Fruit fly (Drosophila melanogaster) whole organism, embryonic: ENCODE measurements around the gene CG9775.

Experiments used
- CG10431 ChIP-seq: fragments of 200-800 bp; sonication (Bioruptor generic); optimal IDR thresholded peaks from 3 replicates; lab custom pipeline; 2018; ENCODE audit warnings: missing biosample characterization, mild to moderate bottlenecking, missing genetic modification characterization
- CG10979 ChIP-seq: fragments of 200-800 bp; sonication (Bioruptor generic); optimal IDR thresholded peaks from 2 replicates; lab custom pipeline; 2018; ENCODE audit warnings: missing biosample characterization, mild to moderate bottlenecking, missing genetic modification characterization, moderate library complexity
- CG12219 ChIP-seq: fragments of 200-800 bp; sonication (Bioruptor generic); optimal IDR thresholded peaks from 3 replicates; lab custom pipeline; 2018; ENCODE audit warnings: missing biosample characterization, mild to moderate bottlenecking, missing genetic modification characterization
- CG12744 ChIP-seq: fragments of 200-800 bp; sonication (Bioruptor generic); optimal IDR thresholded peaks from 2 replicates; lab custom pipeline; 2016; ENCODE audit warnings: missing biosample characterization, missing genetic modification characterization
- CG14667 ChIP-seq: fragments of 200-800 bp; sonication (Bioruptor generic); IDR thresholded peaks from 2 replicates; pipeline ENCODE4 v1.3.6; 2022; ENCODE audit warnings: missing biosample characterization, missing genetic modification characterization
- CG14965 ChIP-seq: fragments of 200-800 bp; sonication (Bioruptor generic); optimal IDR thresholded peaks from 2 replicates; lab custom pipeline; 2016; ENCODE audit warnings: missing biosample characterization, missing genetic modification characterization, borderline replicate concordance
- CG15479 ChIP-seq: fragments of 200-800 bp; sonication (Bioruptor generic); optimal IDR thresholded peaks from 3 replicates; lab custom pipeline; 2019; ENCODE audit warnings: missing biosample characterization, mild to moderate bottlenecking, missing genetic modification characterization, moderate library complexity
- CG17186 ChIP-seq: fragments of 200-800 bp; sonication (Bioruptor generic); optimal IDR thresholded peaks from 3 replicates; lab custom pipeline; 2017; ENCODE audit warnings: missing biosample characterization, missing genetic modification reagents, missing genetic modification characterization
- CG17612 ChIP-seq: fragments of 200-800 bp; sonication (Bioruptor generic); IDR thresholded peaks from 2 replicates; pipeline ENCODE4 v1.3.6; 2022; ENCODE audit warnings: missing biosample characterization, missing genetic modification characterization
- CG17829 ChIP-seq: fragments of 200-800 bp; optimal IDR thresholded peaks from 2 replicates; lab custom pipeline; 2019; ENCODE audit warnings: missing biosample characterization, mild to moderate bottlenecking, missing genetic modification characterization, moderate library complexity
- CG17912 ChIP-seq: fragments of 200-800 bp; sonication (Bioruptor generic); optimal IDR thresholded peaks from 2 replicates; lab custom pipeline; 2018; ENCODE audit warnings: missing biosample characterization, mild to moderate bottlenecking, missing genetic modification characterization
- CG18476 ChIP-seq: fragments of 200-800 bp; sonication (Bioruptor generic); optimal IDR thresholded peaks from 2 replicates; lab custom pipeline; 2016; ENCODE audit warnings: missing biosample characterization, mild to moderate bottlenecking, missing genetic modification characterization
- CG31365 ChIP-seq: fragments of 200-800 bp; sonication (Bioruptor generic); optimal IDR thresholded peaks from 2 replicates; lab custom pipeline; 2018; ENCODE audit warnings: missing biosample characterization, mild to moderate bottlenecking, missing genetic modification characterization
- CG3163 ChIP-seq: fragments of 200-800 bp; sonication (Bioruptor generic); optimal IDR thresholded peaks from 3 replicates; lab custom pipeline; 2016; ENCODE audit warnings: missing biosample characterization, missing genetic modification characterization
- CG32767 ChIP-seq: fragments of 200-800 bp; sonication (Bioruptor generic); IDR thresholded peaks from 2 replicates; pipeline ENCODE4 v1.3.6; 2022; ENCODE audit warnings: missing biosample characterization, missing genetic modification characterization
- CG4424 ChIP-seq: fragments of 200-800 bp; sonication (Bioruptor generic); optimal IDR thresholded peaks from 3 replicates; lab custom pipeline; 2016; ENCODE audit warnings: missing biosample characterization, missing genetic modification characterization
- CG4617 ChIP-seq: fragments of 200-800 bp; sonication (Bioruptor generic); optimal IDR thresholded peaks from 3 replicates; lab custom pipeline; 2016; ENCODE audit warnings: missing biosample characterization, missing genetic modification characterization, borderline replicate concordance
- CG4854 ChIP-seq: fragments of 200-800 bp; sonication (Bioruptor generic); optimal IDR thresholded peaks from 2 replicates; lab custom pipeline; 2016; ENCODE audit warnings: missing biosample characterization, missing genetic modification characterization, inconsistent platforms
- CG6254 ChIP-seq: fragments of 200-800 bp; sonication (Bioruptor generic); optimal IDR thresholded peaks from 3 replicates; lab custom pipeline; 2017; ENCODE audit warnings: mild to moderate bottlenecking, missing biosample characterization, missing genetic modification reagents, missing genetic modification characterization
- CG7271 ChIP-seq: fragments of 200-800 bp; sonication (Bioruptor generic); optimal IDR thresholded peaks from 2 replicates; lab custom pipeline; 2018; ENCODE audit warnings: missing biosample characterization, mild to moderate bottlenecking, missing genetic modification characterization, moderate library complexity
- CG9609 ChIP-seq: fragments of 200-800 bp; sonication (Bioruptor generic); optimal IDR thresholded peaks from 3 replicates; lab custom pipeline; 2016; ENCODE audit warnings: missing biosample characterization, missing genetic modification characterization
- Drgx ChIP-seq: fragments of 200-800 bp; sonication (Bioruptor generic); IDR thresholded peaks from 2 replicates; pipeline ENCODE4 v1.3.6; 2022; ENCODE audit warnings: missing biosample characterization, missing genetic modification characterization
- Lhr ChIP-seq: fragments of 200-800 bp; sonication (Bioruptor generic); optimal IDR thresholded peaks from 3 replicates; lab custom pipeline; 2017; ENCODE audit warnings: mild to moderate bottlenecking, missing biosample characterization, missing genetic modification reagents, missing genetic modification characterization
- MTF-1 ChIP-seq: fragments of 200-800 bp; sonication (Bioruptor generic); optimal IDR thresholded peaks from 2 replicates; lab custom pipeline; 2018; ENCODE audit warnings: missing biosample characterization, mild to moderate bottlenecking, missing genetic modification characterization, borderline replicate concordance
- NC2α ChIP-seq: fragments of 200-800 bp; sonication (Bioruptor generic); optimal IDR thresholded peaks from 2 replicates; lab custom pipeline; 2016; ENCODE audit warnings: missing biosample characterization, missing genetic modification characterization
- NFAT ChIP-seq: fragments of 200-800 bp; sonication (Bioruptor generic); IDR thresholded peaks from 2 replicates; pipeline ENCODE4 v1.3.6; 2022; ENCODE audit warnings: missing biosample characterization, missing genetic modification characterization
- Ravus ChIP-seq: fragments of 200-800 bp; sonication (Bioruptor generic); IDR thresholded peaks from 2 replicates; pipeline ENCODE4 v1.3.6; 2022; ENCODE audit warnings: missing biosample characterization, missing genetic modification characterization
- ac ChIP-seq: fragments of 200-800 bp; sonication (Bioruptor generic); optimal IDR thresholded peaks from 3 replicates; lab custom pipeline; 2017; ENCODE audit warnings: missing biosample characterization, mild to moderate bottlenecking, missing genetic modification characterization
- aop ChIP-seq: fragments of 200-800 bp; sonication (Bioruptor generic); IDR thresholded peaks from 2 replicates; pipeline ENCODE4 v1.3.6; 2022; ENCODE audit warnings: missing biosample characterization, missing genetic modification characterization
- disco-r ChIP-seq: fragments of 200-800 bp; sonication (Bioruptor generic); optimal IDR thresholded peaks from 2 replicates; lab custom pipeline; 2016; ENCODE audit warnings: missing biosample characterization, missing genetic modification characterization
- ewg ChIP-seq: fragments of 200-800 bp; sonication (Bioruptor generic); optimal IDR thresholded peaks from 3 replicates; lab custom pipeline; 2017; ENCODE audit warnings: mild to moderate bottlenecking, missing biosample characterization, missing genetic modification reagents, missing genetic modification characterization
- hth ChIP-seq: fragments of >200 bp; optimal IDR thresholded peaks from 2 replicates; lab custom pipeline; 2017; ENCODE audit warnings: inconsistent platforms
- lbe ChIP-seq: fragments of 200-800 bp; sonication (Bioruptor generic); optimal IDR thresholded peaks from 2 replicates; lab custom pipeline; 2016; ENCODE audit warnings: missing biosample characterization, mild to moderate bottlenecking, missing genetic modification characterization
- nau ChIP-seq: fragments of 200-800 bp; sonication (Bioruptor generic); optimal IDR thresholded peaks from 3 replicates; lab custom pipeline; 2017; ENCODE audit warnings: missing biosample characterization, mild to moderate bottlenecking, missing genetic modification characterization, missing genetic modification reagents
- otp ChIP-seq: fragments of 200-800 bp; sonication (Bioruptor generic); IDR thresholded peaks from 3 replicates; pipeline ENCODE4, ENCODE4 v1.3.6; 2022; ENCODE audit warnings: missing biosample characterization, missing genetic modification characterization
- pho ChIP-seq: fragments of 200-800 bp; sonication (Bioruptor generic); optimal IDR thresholded peaks from 2 replicates; lab custom pipeline; 2016; ENCODE audit warnings: missing biosample characterization, missing genetic modification characterization
- pum ChIP-seq: fragments of 200-800 bp; sonication (Bioruptor generic); optimal IDR thresholded peaks from 2 replicates; lab custom pipeline; 2016; ENCODE audit warnings: missing biosample characterization, missing genetic modification characterization
- ranshi ChIP-seq: fragments of 200-800 bp; sonication (Bioruptor generic); IDR thresholded peaks from 2 replicates; pipeline ENCODE4 v1.3.6; 2022; ENCODE audit warnings: missing biosample characterization, missing genetic modification characterization
- row ChIP-seq: fragments of 200-800 bp; sonication (Bioruptor generic); IDR thresholded peaks from 3 replicates; pipeline ENCODE4 v1.3.6; 2022; ENCODE audit warnings: missing biosample characterization, missing genetic modification characterization
- run ChIP-seq: fragments of 200-800 bp; sonication (Bioruptor generic); optimal IDR thresholded peaks from 3 replicates; lab custom pipeline; 2018; ENCODE audit warnings: missing biosample characterization, mild to moderate bottlenecking, missing genetic modification characterization
- salm ChIP-seq: fragments of 200-800 bp; sonication (Bioruptor generic); optimal IDR thresholded peaks from 2 replicates; lab custom pipeline; 2018; ENCODE audit warnings: missing biosample characterization, mild to moderate bottlenecking, missing genetic modification characterization
- schlank ChIP-seq: fragments of 200-800 bp; sonication (Bioruptor generic); optimal IDR thresholded peaks from 2 replicates; lab custom pipeline; 2018; ENCODE audit warnings: missing biosample characterization, mild to moderate bottlenecking, missing genetic modification characterization
- scrt ChIP-seq: fragments of 200-800 bp; sonication (Bioruptor generic); optimal IDR thresholded peaks from 2 replicates; lab custom pipeline; 2018; ENCODE audit warnings: missing biosample characterization, mild to moderate bottlenecking, missing genetic modification characterization, moderate library complexity
- sens-2 ChIP-seq: fragments of 200-800 bp; sonication (Bioruptor generic); IDR thresholded peaks from 2 replicates; pipeline ENCODE4 v1.3.6; 2022; ENCODE audit warnings: missing biosample characterization, missing genetic modification characterization
- seq ChIP-seq: fragments of 200-800 bp; sonication (Bioruptor generic); IDR thresholded peaks from 2 replicates; pipeline ENCODE4 v1.3.6; 2022; ENCODE audit warnings: missing biosample characterization, missing genetic modification characterization
- so ChIP-seq: fragments of 200-800 bp; sonication (Bioruptor generic); IDR thresholded peaks from 3 replicates; pipeline ENCODE4 v1.3.6; 2022; ENCODE audit warnings: missing biosample characterization, missing genetic modification characterization
- ssp ChIP-seq: fragments of 200-800 bp; sonication (Bioruptor generic); IDR thresholded peaks from 2 replicates; pipeline ENCODE4 v1.3.6; 2022; ENCODE audit warnings: missing biosample characterization, missing genetic modification characterization
- tio ChIP-seq: fragments of 200-800 bp; sonication (Bioruptor generic); optimal IDR thresholded peaks from 2 replicates; lab custom pipeline; 2017; ENCODE audit warnings: missing biosample characterization, missing genetic modification characterization, inconsistent platforms
- vfl ChIP-seq: fragments of 200-800 bp; sonication (Bioruptor generic); optimal IDR thresholded peaks from 2 replicates; lab custom pipeline; 2016; ENCODE audit warnings: missing biosample characterization, missing genetic modification characterization
- zen ChIP-seq: fragments of 200-800 bp; sonication (Bioruptor generic); optimal IDR thresholded peaks from 3 replicates; lab custom pipeline; 2018; ENCODE audit warnings: missing biosample characterization, mild to moderate bottlenecking, missing genetic modification characterization, moderate library complexity
- zf30C ChIP-seq: fragments of 200-800 bp; sonication (Bioruptor generic); optimal IDR thresholded peaks from 3 replicates; lab custom pipeline; 2018; ENCODE audit warnings: missing biosample characterization, mild to moderate bottlenecking, missing genetic modification characterization

The CG9775 gene

DNA sequence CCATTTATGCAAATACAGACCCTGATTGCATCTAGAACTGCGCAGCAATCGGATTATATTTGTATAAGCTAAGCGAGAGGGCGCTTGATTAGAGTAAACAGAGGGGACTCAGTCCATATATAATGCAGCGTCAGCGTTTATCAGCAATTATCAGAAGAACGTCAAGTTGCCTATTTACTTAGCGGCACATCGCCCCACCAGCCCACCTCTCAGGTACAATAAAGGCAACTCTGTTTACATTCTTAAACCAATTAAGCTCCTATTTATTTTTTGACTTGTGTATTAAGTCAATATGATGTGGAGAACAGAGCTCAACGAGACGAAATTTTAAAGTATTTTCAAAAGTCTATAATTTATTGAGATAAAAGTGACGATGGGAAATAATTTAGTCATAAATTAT is 23.3 kb upstream of the CG9775 start (continued):
- TF ChIP-seq CG3163 (GFP tag; lab: Kevin White, UChicago) (no peak), salm (tag; lab: Kevin White, UChicago) (peak; percentile 85), CG17612 (GFP tag; lab: Robert Waterston, UW) (peak; percentile 58; the same call in 1 of the 2 replicates), seq (peak; percentile 59; the same call in 1 of the 2 replicates), so (GFP tag; lab: Robert Waterston, UW) (0 out of 3 replicates have a peak, but pooled peaks have one; percentile 44), aop (no peak), row (GFP tag; lab: Robert Waterston, UW) (no peak), CG17829 (peak; percentile 74), CG12744 (GFP tag; lab: Kevin White, UChicago) (no peak), pho (GFP tag; lab: Kevin White, UChicago) (no peak), scrt (GFP tag; lab: Kevin White, UChicago) (peak; percentile 74), CG14965 (GFP tag; lab: Kevin White, UChicago) (peak; percentile 83), CG10431 (peak; percentile 38), CG12219 (GFP tag; lab: Kevin White, UChicago) (no peak), nau (GFP tag; lab: Kevin White, UChicago) (peak; percentile 93), hth (lab: Kevin White, UChicago) (no peak), CG6254 (peak; percentile 92), NFAT (GFP tag; lab: Robert Waterston, UW) (0 out of 2 replicates have a peak, but pooled peaks have one; percentile 12), Lhr (peak; percentile 3), CG4854 (GFP tag; lab: Kevin White, UChicago) (peak; percentile 91), CG15479 (peak; percentile 14), CG14667 (GFP tag; lab: Robert Waterston, UW) (no peak), ac (GFP tag; lab: Kevin White, UChicago) (peak; percentile 42), NC2α (no peak), CG9609 (GFP tag; lab: Kevin White, UChicago) (no peak), pum (GFP tag; lab: Kevin White, UChicago) (peak; percentile 71), CG31365 (tag; lab: Kevin White, UChicago) (peak; percentile 74), lbe (peak; percentile 97), schlank (tag; lab: Kevin White, UChicago) (peak; percentile 75), zen (peak; percentile 40), ranshi (peak; percentile 75), CG10979 (tag; lab: Kevin White, UChicago) (peak; percentile 82), CG4617 (GFP tag; lab: Kevin White, UChicago) (no peak), ssp (GFP tag; lab: Robert Waterston, UW) (no peak), zf30C (GFP tag; lab: Kevin White, UChicago) (no peak), Ravus (no peak), otp (GFP tag; lab: Robert Waterston, UW) (peak; percentile 63; the same call in 1 of the 3 replicates), ewg (GFP tag; lab: Kevin White, UChicago) (no peak), run (tag; lab: Kevin White, UChicago) (peak; percentile 58), tio (GFP tag; lab: Kevin White, UChicago) (no peak), CG4424 (GFP tag; lab: Kevin White, UChicago) (peak; percentile 82), CG32767 (GFP tag; lab: Robert Waterston, UW) (no peak), MTF-1 (GFP tag; lab: Kevin White, UChicago) (peak; percentile 96), vfl (GFP tag; lab: Kevin White, UChicago) (peak; percentile 6), CG17912 (no peak), CG7271 (tag; lab: Kevin White, UChicago) (peak; percentile 74), sens-2 (GFP tag; lab: Robert Waterston, UW) (no peak), CG17186 (GFP tag; lab: Kevin White, UChicago) (peak; percentile 70), Drgx (GFP tag; lab: Robert Waterston, UW) (peak; percentile 79), disco-r (GFP tag; lab: Kevin White, UChicago) (peak; percentile 62), CG18476 (GFP tag; lab: Kevin White, UChicago) (peak; percentile 87)
